Fruit fly (Drosophila melanogaster): Measurements from ENCODE around the gene CG9399.

The CG9399 gene

dm6 chr3R:9563240-9563992 is 10.6 kb downstream of the CG9399 start, which contains the start of the genes CG9393 and Vps45 (continued):
- TF ChIP-seq CG8359 (GFP tag; optimal IDR thresholded peaks at IDR 0.05; ENCODE audit: borderline replicate concordance) (no peak), CG10267 (tag; optimal IDR thresholded peaks at IDR 0.05) (peak; percentile 65), CG6791 (GFP tag; IDR thresholded peaks at IDR 0.05; ENCODE audit: partially characterized antibody) (peak; percentile 91), ranshi (GFP tag; IDR thresholded peaks at IDR 0.05) (peak; percentile 36; the same call in 1 of the 2 replicates), CG6175 (GFP tag; IDR thresholded peaks at IDR 0.05) (no peak), CG13624 (GFP tag; optimal IDR thresholded peaks at IDR 0.05) (peak; percentile 62), CG9932 (GFP tag; IDR thresholded peaks at IDR 0.05) (peak; percentile 84), Abd-B (GFP tag; optimal IDR thresholded peaks at IDR 0.05) (peak; percentile 72), Doc2 (GFP tag; IDR thresholded peaks at IDR 0.05) (no peak), zen2 (GFP tag; IDR thresholded peaks at IDR 0.05; ENCODE audit: partially characterized antibody) (peak; percentile 81), NFAT (GFP tag; IDR thresholded peaks at IDR 0.05) (peak; percentile 35; the same call in 1 of the 2 replicates), dimm (GFP tag; IDR thresholded peaks at IDR 0.05) (no peak), CG10979 (tag; optimal IDR thresholded peaks at IDR 0.05) (peak; percentile 45), fd3F (GFP tag; optimal IDR thresholded peaks at IDR 0.05) (peak; percentile 48), amos (GFP tag; IDR thresholded peaks at IDR 0.05; ENCODE audit: partially characterized antibody) (peak; percentile 94), Asciz (GFP tag; optimal IDR thresholded peaks at IDR 0.05) (no peak), CG13296 (GFP tag; optimal IDR thresholded peaks at IDR 0.05) (no peak), maf-S (GFP tag; optimal IDR thresholded peaks at IDR 0.05) (peak; percentile 59), CG14441 (GFP tag; IDR thresholded peaks at IDR 0.05) (peak; percentile 39; the same call in 1 of the 2 replicates), Meics (GFP tag; optimal IDR thresholded peaks at IDR 0.05) (no peak), CG5245 (GFP tag; optimal IDR thresholded peaks at IDR 0.05) (peak; percentile 10), CG3407 (GFP tag; optimal IDR thresholded peaks at IDR 0.05) (no peak), Hr39 (optimal IDR thresholded peaks at IDR 0.05) (no peak), HLH54F (GFP tag; optimal IDR thresholded peaks at IDR 0.05) (peak; percentile 78), ATbp (GFP tag; optimal IDR thresholded peaks at IDR 0.05) (no peak), stwl (tag; optimal IDR thresholded peaks at IDR 0.05) (peak; percentile 53), CG11093 (GFP tag; IDR thresholded peaks at IDR 0.05) (no peak), hbn (GFP tag; IDR thresholded peaks at IDR 0.05; ENCODE audit: partially characterized antibody) (peak; percentile 92), CG7372 (GFP tag; IDR thresholded peaks at IDR 0.05) (peak; percentile 40; the same call in 1 of the 2 replicates), pb (GFP tag; optimal IDR thresholded peaks at IDR 0.05) (no peak), Scr (GFP tag; IDR thresholded peaks at IDR 0.05; ENCODE audit: partially characterized antibody) (peak; percentile 94), Sin3A (optimal IDR thresholded peaks at IDR 0.05) (peak; percentile 96), CG3847 (GFP tag; IDR thresholded peaks at IDR 0.05) (peak; percentile 70), CG15514 (GFP tag; optimal IDR thresholded peaks at IDR 0.05) (peak; percentile 67), prd (optimal IDR thresholded peaks at IDR 0.05) (no peak), prd (GFP tag; IDR thresholded peaks at IDR 0.05) (peak; percentile 66), Dbx (GFP tag; IDR thresholded peaks at IDR 0.05) (peak; percentile 80), stc (GFP tag; IDR thresholded peaks at IDR 0.05) (0 out of 2 replicates have a peak, but pooled peaks have one; percentile 49), Xbp1 (GFP tag; optimal IDR thresholded peaks at IDR 0.05) (peak; percentile 71), CG12391 (tag; optimal IDR thresholded peaks at IDR 0.05) (peak; percentile 80), Six4 (GFP tag; optimal IDR thresholded peaks at IDR 0.05) (peak; percentile 31), CG9817 (tag; optimal IDR thresholded peaks at IDR 0.05) (peak; percentile 71), crc (GFP tag; optimal IDR thresholded peaks at IDR 0.05) (no peak), CG5180 (GFP tag; optimal IDR thresholded peaks at IDR 0.05) (no peak), Hr51 (GFP tag; optimal IDR thresholded peaks at IDR 0.05) (peak in 1 of 2 experiments; percentile 78), CG8089 (GFP tag; optimal IDR thresholded peaks at IDR 0.05) (peak; percentile 46), Poxn (GFP tag; IDR thresholded peaks at IDR 0.05) (no peak), h (optimal IDR thresholded peaks at IDR 0.05) (no peak), croc (GFP tag; conservative IDR thresholded peaks at IDR 0.05) (0 out of 3 replicates have a peak, but pooled peaks have one; percentile 23)

Measured in whole organism, embryonic.